Fruit fly (Drosophila melanogaster): ENCODE results near the gene Spn85F.

Gene Spn85F

DNA sequence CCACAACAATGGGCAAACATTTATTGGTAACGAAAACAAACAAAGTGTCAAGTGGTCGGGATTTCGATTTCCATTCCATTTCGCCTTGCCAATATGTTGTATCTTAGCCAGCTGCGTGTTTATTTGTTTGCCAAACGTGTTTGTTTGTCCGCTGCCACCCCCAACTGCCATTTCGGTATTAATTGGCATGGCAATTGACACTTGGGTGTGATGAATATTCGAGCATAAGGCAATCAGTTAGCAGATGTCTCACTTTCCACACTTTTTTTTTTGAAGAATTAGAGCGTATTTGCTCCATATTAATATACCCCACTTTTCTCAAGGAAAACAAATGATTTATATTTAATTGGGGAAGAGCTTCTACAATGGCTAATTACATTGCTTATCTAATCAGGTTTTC lies 34.5 kb downstream of the Spn85F start:
- TF ChIP-seq h (optimal IDR thresholded peaks at IDR 0.05) (no peak), Myc (optimal IDR thresholded peaks at IDR 0.05) (no peak), Sin3A (optimal IDR thresholded peaks at IDR 0.05) (no peak), insv (optimal IDR thresholded peaks at IDR 0.05) (no peak), psq (optimal IDR thresholded peaks at IDR 0.05) (no peak), ttk (optimal IDR thresholded peaks at IDR 0.05) (no peak)

DNA sequence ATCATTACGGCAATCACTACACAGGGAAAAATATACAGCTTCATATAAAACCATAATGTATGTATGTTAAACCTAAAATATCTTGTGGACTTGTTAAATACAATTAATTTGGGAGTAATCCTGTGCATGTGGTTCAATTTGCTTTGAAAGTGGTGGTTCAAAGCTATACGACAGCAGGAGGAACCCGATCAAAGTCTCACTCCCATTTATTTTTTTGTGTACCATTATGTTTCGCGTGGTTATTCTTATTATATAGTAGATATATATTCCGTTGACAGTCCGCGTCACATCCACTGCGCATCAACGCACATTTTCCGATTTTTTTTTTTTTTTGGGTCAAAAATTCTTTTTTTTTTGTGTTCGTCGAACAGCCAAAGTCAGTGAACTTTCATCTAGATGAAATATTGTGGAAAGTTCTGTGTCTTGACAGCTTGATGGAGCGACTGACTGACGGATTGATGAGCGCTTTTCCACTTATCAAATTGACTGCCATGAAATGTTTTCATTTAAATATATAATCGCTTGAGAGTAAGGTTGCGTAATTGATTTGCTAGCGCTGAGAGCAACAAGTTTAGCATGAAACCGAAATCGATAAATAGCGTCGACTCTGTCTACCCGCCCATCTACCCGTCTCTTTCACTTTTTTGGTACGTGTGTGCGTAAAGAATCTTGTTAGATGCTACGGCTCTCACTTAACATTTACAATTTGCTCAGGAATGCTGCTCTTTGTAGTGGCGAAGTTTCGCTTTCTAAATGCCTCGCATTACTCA lies 36.2 kb downstream of the Spn85F start:
- TF ChIP-seq Sin3A (optimal IDR thresholded peaks at IDR 0.05) (no peak), psq (optimal IDR thresholded peaks at IDR 0.05) (no peak), insv (optimal IDR thresholded peaks at IDR 0.05) (no peak), Myc (optimal IDR thresholded peaks at IDR 0.05) (no peak), ttk (optimal IDR thresholded peaks at IDR 0.05) (no peak), h (optimal IDR thresholded peaks at IDR 0.05) (no peak)

DNA sequence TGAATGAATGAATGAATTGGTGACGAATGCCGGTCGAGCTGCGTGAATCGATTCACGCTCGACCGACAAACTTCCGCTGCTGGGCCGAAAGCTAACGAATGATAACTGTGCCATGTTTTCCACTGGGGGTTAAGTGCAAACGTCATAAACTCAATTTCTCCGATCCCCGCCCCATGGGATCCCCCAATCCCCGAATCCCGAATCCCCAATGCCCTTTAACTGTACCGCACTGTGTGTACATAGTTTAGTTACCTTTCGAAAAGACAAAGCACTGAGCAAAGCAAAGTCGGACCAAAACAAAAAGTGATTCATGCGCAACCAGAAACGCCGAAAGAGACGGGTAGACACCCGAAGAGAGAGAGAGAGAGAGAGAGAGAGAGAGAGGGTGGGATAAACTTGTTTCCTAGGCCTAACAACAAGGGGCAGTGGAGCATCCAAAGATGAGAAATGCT lies 38.1 kb downstream of the Spn85F start:
- no peak for TF ChIP-seq Myc (optimal IDR thresholded peaks at IDR 0.05)
- TF ChIP-seq ttk (optimal IDR thresholded peaks at IDR 0.05): no peak
- TF ChIP-seq Sin3A (optimal IDR thresholded peaks at IDR 0.05): no peak
- no peak for TF ChIP-seq insv (optimal IDR thresholded peaks at IDR 0.05)
- no peak for TF ChIP-seq psq (optimal IDR thresholded peaks at IDR 0.05)
- no peak for TF ChIP-seq h (optimal IDR thresholded peaks at IDR 0.05)

DNA sequence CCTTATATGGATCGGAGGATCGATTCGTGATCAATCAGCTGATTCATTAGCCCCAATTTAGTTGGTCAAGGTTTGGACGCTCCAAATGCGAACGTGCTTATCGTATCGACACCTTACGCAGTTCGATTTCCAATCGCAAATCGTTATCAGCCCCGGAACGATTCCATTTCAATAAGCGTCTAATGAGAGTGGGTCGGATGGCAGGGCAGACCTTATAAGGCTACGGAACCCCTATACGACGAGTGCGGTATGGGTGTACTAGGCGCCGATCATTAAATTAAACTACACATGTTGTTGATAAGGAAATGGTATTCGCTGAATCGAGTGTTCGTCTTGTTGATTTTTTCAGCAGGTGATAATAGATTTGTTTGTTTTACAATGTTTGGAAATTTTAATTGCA lies 38.8 kb downstream of the Spn85F start:
- no peak for TF ChIP-seq Sin3A (optimal IDR thresholded peaks at IDR 0.05)
- no peak for TF ChIP-seq h (optimal IDR thresholded peaks at IDR 0.05)
- TF ChIP-seq ttk (optimal IDR thresholded peaks at IDR 0.05): no peak
- no peak for TF ChIP-seq psq (optimal IDR thresholded peaks at IDR 0.05)
- no peak for TF ChIP-seq Myc (optimal IDR thresholded peaks at IDR 0.05)
- TF ChIP-seq insv (optimal IDR thresholded peaks at IDR 0.05): no peak

DNA sequence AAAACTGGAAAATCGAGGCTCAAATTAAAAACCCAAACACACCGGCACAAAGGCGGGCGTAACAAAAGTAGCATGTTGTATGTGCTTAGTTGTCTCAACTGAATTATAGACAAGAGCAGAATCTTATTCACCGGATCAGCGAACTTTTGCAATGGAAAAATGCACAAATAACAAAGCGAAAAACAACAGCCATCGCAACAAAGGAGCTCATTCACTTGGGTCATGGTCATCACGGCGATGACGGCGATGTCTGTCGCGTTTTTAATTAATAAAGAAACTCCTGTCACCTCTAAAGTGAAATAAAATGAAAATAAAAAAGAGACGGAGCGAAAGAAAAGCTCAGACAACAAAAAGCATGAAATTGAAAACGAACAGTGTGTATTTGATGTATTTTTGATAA lies 42.2 kb downstream of the Spn85F start:
- no peak for TF ChIP-seq insv (optimal IDR thresholded peaks at IDR 0.05)
- no peak for TF ChIP-seq ttk (optimal IDR thresholded peaks at IDR 0.05)
- no peak for TF ChIP-seq psq (optimal IDR thresholded peaks at IDR 0.05)
- no peak for TF ChIP-seq Sin3A (optimal IDR thresholded peaks at IDR 0.05)
- TF ChIP-seq h (optimal IDR thresholded peaks at IDR 0.05): no peak
- no peak for TF ChIP-seq Myc (optimal IDR thresholded peaks at IDR 0.05)

DNA sequence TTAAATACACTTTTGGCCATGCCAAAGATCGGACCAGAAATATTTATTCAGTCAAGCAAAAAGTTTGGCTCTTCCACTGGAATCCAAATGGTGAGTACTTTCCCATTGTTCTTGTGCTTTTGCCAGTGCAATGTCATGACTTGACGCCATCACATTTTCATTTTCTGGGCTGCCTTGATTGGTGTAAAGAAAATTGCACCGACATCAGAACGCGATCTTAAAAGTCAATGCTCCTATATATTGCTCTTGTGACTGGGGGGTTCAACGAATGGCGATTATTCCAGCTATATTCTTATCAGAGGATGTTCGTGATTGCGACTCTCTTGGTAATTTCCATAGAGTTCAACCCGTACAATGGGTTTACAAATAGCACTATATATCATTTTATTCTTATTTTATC lies 43.5 kb downstream of the Spn85F start:
- TF ChIP-seq psq (optimal IDR thresholded peaks at IDR 0.05): no peak
- TF ChIP-seq insv (optimal IDR thresholded peaks at IDR 0.05): no peak
- TF ChIP-seq Sin3A (optimal IDR thresholded peaks at IDR 0.05): no peak
- no peak for TF ChIP-seq h (optimal IDR thresholded peaks at IDR 0.05)
- TF ChIP-seq Myc (optimal IDR thresholded peaks at IDR 0.05): no peak
- TF ChIP-seq ttk (optimal IDR thresholded peaks at IDR 0.05): no peak

DNA sequence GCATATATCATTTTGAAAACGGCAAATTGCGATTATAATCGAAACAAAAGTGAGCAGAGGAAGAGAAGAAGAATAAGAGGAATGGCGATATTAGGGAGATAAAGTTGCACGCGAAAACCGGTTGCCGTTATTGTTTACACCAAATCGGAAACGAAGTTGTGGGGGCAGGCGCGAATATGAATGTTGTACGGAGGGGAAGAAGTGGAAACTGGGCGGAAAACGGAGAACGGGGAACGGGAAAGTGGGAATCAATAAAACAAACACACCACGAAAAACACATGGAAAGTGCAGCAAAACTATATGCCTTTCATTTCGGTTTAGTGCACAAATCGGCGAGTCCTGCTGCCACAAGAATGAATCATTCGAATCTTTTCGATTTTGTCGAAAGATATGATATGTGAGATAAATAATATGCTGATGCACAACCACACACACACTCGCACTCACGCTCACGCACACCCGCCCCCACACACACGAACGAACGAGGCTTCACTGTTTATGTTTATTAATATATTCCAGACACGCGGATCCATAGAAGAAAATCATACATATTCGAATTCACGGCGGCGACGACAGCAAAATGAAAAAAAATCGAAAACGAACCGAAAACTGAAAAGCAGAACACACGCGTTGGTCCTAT lies 45.2 kb downstream of the Spn85F start:
- TF ChIP-seq insv (optimal IDR thresholded peaks at IDR 0.05) (no peak), Myc (optimal IDR thresholded peaks at IDR 0.05) (no peak), ttk (optimal IDR thresholded peaks at IDR 0.05) (no peak), Sin3A (optimal IDR thresholded peaks at IDR 0.05) (no peak), psq (optimal IDR thresholded peaks at IDR 0.05) (no peak), h (optimal IDR thresholded peaks at IDR 0.05) (no peak)

DNA sequence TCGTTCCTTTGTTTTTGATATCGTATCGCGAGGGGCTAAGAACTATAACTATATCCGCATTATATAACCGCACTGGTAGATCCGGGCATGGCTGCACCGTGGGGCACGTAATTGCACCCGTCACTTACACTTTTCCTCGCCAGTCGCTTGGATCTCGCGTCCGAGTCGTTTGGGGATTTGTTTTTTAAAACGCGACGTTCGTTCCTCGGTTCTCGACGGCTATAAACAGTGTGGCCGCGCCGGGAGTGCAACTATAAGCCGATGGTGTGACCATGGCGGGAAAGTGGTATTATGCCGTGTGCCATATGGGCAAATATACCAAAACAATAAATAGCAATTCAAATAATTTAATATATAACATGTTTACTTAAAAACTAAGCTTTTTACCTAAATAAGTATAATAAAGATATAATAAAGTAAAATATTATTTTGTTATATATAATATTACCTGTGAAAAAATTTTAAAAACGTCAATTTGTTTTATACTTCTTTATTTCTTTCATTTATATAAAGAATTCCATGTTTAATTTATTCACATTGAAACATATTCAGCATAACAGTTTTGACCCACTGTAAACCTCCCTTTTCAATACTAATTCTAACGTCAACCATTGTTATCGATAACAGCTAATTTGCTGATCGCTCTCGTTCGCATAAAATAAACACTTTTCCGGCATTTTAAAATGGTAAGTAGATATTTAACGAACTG lies 45.9 kb downstream of the Spn85F start, which contains the start of the genes Mical and CG3909:
Mical (minus strand) TSS at position 232 of the 709 bp plus-strand sequence.
CG3909 (plus strand) TSS at position 607 of the 709 bp plus-strand sequence.
- TF ChIP-seq psq (optimal IDR thresholded peaks at IDR 0.05) (no peak), ttk (optimal IDR thresholded peaks at IDR 0.05) (no peak), Myc (optimal IDR thresholded peaks at IDR 0.05) (no peak), insv (optimal IDR thresholded peaks at IDR 0.05) (no peak), h (optimal IDR thresholded peaks at IDR 0.05) (no peak), Sin3A (optimal IDR thresholded peaks at IDR 0.05) (no peak)

DNA sequence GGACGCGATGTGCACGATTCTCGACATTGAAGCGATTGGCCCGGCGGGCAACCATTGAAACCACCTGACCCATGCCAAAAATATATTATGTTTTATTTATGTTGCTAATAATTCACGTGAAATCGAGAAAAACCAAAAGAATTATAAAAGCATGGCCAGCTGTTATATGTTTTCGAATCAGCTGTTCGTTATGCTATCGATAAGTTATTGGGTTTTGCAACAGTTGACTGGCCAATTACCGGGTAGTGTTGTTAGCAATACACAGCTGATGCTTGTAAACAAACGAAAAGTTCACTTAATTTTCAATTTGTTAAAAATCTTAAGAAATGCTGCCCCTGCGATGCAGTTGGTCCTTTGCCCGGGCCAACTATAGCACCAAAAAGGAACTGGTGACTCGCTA lies 48.4 kb downstream of the Spn85F start, which contains the start of the genes CG11722 and mtTFB2:
CG11722 (minus strand) TSS at position 200 of the 400 bp plus-strand sequence.
mtTFB2 (plus strand) TSS at position 232 of the 400 bp plus-strand sequence.
- TF ChIP-seq psq (optimal IDR thresholded peaks at IDR 0.05) (no peak), Myc (optimal IDR thresholded peaks at IDR 0.05) (no peak)

DNA sequence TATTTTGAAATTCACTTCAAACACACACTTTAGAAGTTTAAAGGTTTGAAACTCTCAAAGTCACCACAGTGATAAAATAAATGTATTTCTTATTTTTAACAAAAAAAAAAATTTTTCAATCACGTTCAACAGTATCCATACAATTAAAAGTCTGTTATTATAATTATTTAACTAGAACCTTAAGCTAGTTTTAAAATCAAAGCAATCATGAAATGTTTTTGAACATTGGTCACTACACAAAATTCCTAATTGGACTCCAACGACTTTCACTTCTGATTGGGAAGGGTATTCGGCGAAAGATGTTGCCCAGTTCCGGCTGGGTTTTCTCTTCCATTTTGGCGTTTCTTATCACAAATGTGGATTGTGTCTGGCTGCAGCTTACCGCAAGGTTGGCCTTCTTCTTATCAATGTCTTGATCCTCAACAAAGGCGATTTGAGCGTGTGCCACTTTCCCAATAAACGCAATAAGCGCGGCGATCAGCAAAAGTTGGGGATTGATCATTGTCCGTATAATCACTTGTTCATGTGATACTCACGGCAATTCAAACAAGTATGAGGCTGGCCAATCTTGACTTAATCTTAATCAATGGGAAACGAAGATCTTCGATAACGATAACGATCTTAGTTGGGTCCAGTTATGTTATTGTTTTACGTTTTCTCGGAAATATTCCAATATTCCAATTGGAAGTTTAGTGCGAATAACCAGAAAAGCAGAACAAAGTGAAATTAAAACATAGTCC lies 51.2 kb downstream of the Spn85F start:
- TF ChIP-seq psq (optimal IDR thresholded peaks at IDR 0.05) (no peak), h (optimal IDR thresholded peaks at IDR 0.05) (no peak), Myc (optimal IDR thresholded peaks at IDR 0.05) (no peak)

DNA sequence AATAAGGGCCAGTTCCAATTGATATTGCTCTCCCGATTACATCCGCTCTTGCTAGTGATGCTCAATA lies 51.6 kb downstream of the Spn85F start, which contains the start of gene CG12811:
CG12811 (minus strand) TSS at position 23 of the 67 bp plus-strand sequence.
- no peak for TF ChIP-seq Myc (optimal IDR thresholded peaks at IDR 0.05)
- no peak for TF ChIP-seq Sin3A (optimal IDR thresholded peaks at IDR 0.05)
- no peak for TF ChIP-seq ttk (optimal IDR thresholded peaks at IDR 0.05)
- no peak for TF ChIP-seq psq (optimal IDR thresholded peaks at IDR 0.05)
- TF ChIP-seq insv (optimal IDR thresholded peaks at IDR 0.05): no peak
- TF ChIP-seq h (optimal IDR thresholded peaks at IDR 0.05): no peak
